Worm (Caenorhabditis elegans) whole organism, L1 larva: Measurements from ENCODE around the gene F09B9.4.
A peak's percentile ranks its signal among the peaks of the same experiment; 100 is the strongest.

Experiments used
- C16A3.4 ChIP-seq: fragments of 150-350 bp; optimal IDR thresholded peaks from 2 replicates; lab custom pipeline; 2014; ENCODE audit warnings: missing biosample characterization, missing genetic modification characterization
- C34B4.2 ChIP-seq: sonication (generic microtip); optimal IDR thresholded peaks from 2 replicates; lab custom pipeline; 2017; ENCODE audit warnings: mild to moderate bottlenecking, missing genetic modification characterization, missing compliant biosample characterization
- aha-1 ChIP-seq: fragments of 150-350 bp; optimal IDR thresholded peaks from 2 replicates; lab custom pipeline; 2014; ENCODE audit warnings: missing biosample characterization, missing genetic modification characterization
- ama-1 ChIP-seq: fragments of 150-350 bp; optimal IDR thresholded peaks from 2 replicates; lab custom pipeline; 2014
- blmp-1 ChIP-seq: fragments of 150-350 bp; optimal IDR thresholded peaks from 2 replicates; lab custom pipeline; 2014; ENCODE audit warnings: missing biosample characterization, missing genetic modification characterization
- ceh-63 ChIP-seq: fragments of 200-800 bp; sonication (Bioruptor generic); optimal IDR thresholded peaks from 2 replicates; lab custom pipeline; 2018; ENCODE audit warnings: mild to moderate bottlenecking, missing genetic modification characterization, missing compliant biosample characterization
- ceh-8 ChIP-seq: fragments of 200-800 bp; sonication (Bioruptor generic); optimal IDR thresholded peaks from 2 replicates; lab custom pipeline; 2018; ENCODE audit warnings: mild to moderate bottlenecking, missing genetic modification characterization, moderate library complexity, missing compliant biosample characterization
- ceh-82 ChIP-seq, 3 experiments: fragments of 150-350 bp in 1 of 3; sonication (generic microtip) in 2 of 3; optimal IDR thresholded peaks; 2 replicates each; lab custom pipeline; 2014 to 2017; ENCODE audit warnings: missing biosample characterization in 3 of 3, missing genetic modification characterization in 3 of 3
- ceh-90 ChIP-seq: sonication (generic microtip); optimal IDR thresholded peaks from 2 replicates; lab custom pipeline; 2016; ENCODE audit warnings: missing genetic modification characterization, missing compliant biosample characterization
- ces-1 ChIP-seq: fragments of 150-350 bp; optimal IDR thresholded peaks from 2 replicates; lab custom pipeline; 2014; ENCODE audit warnings: missing biosample characterization, missing genetic modification reagents, missing genetic modification characterization
- dpl-1 ChIP-seq, 3 experiments: fragments of 150-350 bp in 2 of 3; sonication (generic microtip) in 1 of 3; optimal IDR thresholded peaks; 2 replicates each; lab custom pipeline; 2014 to 2017; ENCODE audit warnings: missing biosample characterization in 3 of 3, missing genetic modification characterization in 3 of 3, missing genetic modification reagents in 3 of 3
- dsc-1 ChIP-seq: sonication (generic microtip); optimal IDR thresholded peaks from 2 replicates; lab custom pipeline; 2016; ENCODE audit warnings: mild to moderate bottlenecking, missing genetic modification characterization, missing compliant biosample characterization
- efl-1 ChIP-seq, 4 experiments: fragments of 150-350 bp; optimal IDR thresholded peaks in 3 of 4; peaks in 1 of 4; 1 replicate in 1 of 4; 2 replicates in 3 of 4; lab custom pipeline; 2014; ENCODE audit warnings: missing biosample characterization in 2 of 4, missing genetic modification characterization in 2 of 4, missing genetic modification reagents in 2 of 4
- efl-3 ChIP-seq: fragments of 200-800 bp; sonication (Bioruptor generic); optimal IDR thresholded peaks from 2 replicates; lab custom pipeline; 2018; ENCODE audit warnings: mild to moderate bottlenecking, missing genetic modification characterization, missing compliant biosample characterization
- egl-13 ChIP-seq: sonication (generic microtip); optimal IDR thresholded peaks from 2 replicates; lab custom pipeline; 2016; ENCODE audit warnings: missing genotype, missing genetic modification reagents, missing genetic modification characterization, missing compliant biosample characterization
- egl-27 ChIP-seq, 2 experiments: fragments of 150-350 bp in 1 of 2; sonication (generic microtip); optimal IDR thresholded peaks; 3 replicates each; lab custom pipeline; 2017 to 2018; ENCODE audit warnings: missing biosample characterization in 2 of 2, missing genetic modification characterization in 2 of 2, missing genetic modification reagents in 2 of 2
- elt-3 ChIP-seq, 6 experiments: fragments of 150-350 bp in 1 of 6; sonication (generic microtip); optimal IDR thresholded peaks; 2 replicates each; lab custom pipeline; 2017 to 2018; ENCODE audit warnings: missing biosample characterization in 6 of 6, missing genetic modification characterization in 6 of 6, inconsistent platforms in 1 of 6
- fkh-10 ChIP-seq: sonication (generic microtip); optimal IDR thresholded peaks from 2 replicates; lab custom pipeline; 2017; ENCODE audit warnings: missing biosample characterization, missing genetic modification reagents, missing genetic modification characterization
- fkh-8 ChIP-seq: sonication (generic microtip); optimal IDR thresholded peaks from 2 replicates; lab custom pipeline; 2016; ENCODE audit warnings: mild to moderate bottlenecking, missing genetic modification characterization, missing compliant biosample characterization
- grh-1 ChIP-seq: fragments of 200-800 bp; sonication (Bioruptor generic); IDR thresholded peaks from 2 replicates; pipeline ENCODE4 v1.3.6; 2022; ENCODE audit warnings: missing genetic modification reagents, missing genetic modification characterization, missing compliant biosample characterization
- hlh-4 ChIP-seq: sonication (generic microtip); optimal IDR thresholded peaks from 2 replicates; lab custom pipeline; 2016; ENCODE audit warnings: mild to moderate bottlenecking, missing genetic modification characterization, missing compliant biosample characterization
- isw-1 ChIP-seq: fragments of 200-800 bp; sonication (Bioruptor generic); IDR thresholded peaks from 2 replicates; pipeline ENCODE4 v1.3.6; 2022; ENCODE audit warnings: missing genetic modification characterization, missing compliant biosample characterization
- lin-14 ChIP-seq: fragments of 200-800 bp; sonication (Bioruptor generic); optimal IDR thresholded peaks from 2 replicates; lab custom pipeline; 2018; ENCODE audit warnings: mild to moderate bottlenecking, missing genetic modification characterization, moderate library complexity, missing compliant biosample characterization
- lin-35 ChIP-seq, 2 experiments: fragments of 150-350 bp; optimal IDR thresholded peaks; 2 replicates each; lab custom pipeline; 2014; ENCODE audit warnings: missing biosample characterization in 2 of 2, missing genetic modification characterization in 2 of 2, missing genetic modification reagents in 2 of 2
- lin-39 ChIP-seq: fragments of 150-350 bp; optimal IDR thresholded peaks from 2 replicates; lab custom pipeline; 2014; ENCODE audit warnings: missing biosample characterization, missing genetic modification reagents, missing genetic modification characterization
- lsy-2 ChIP-seq, 2 experiments: fragments of 150-350 bp; optimal IDR thresholded peaks; 2 replicates each; lab custom pipeline; 2014; ENCODE audit warnings: missing biosample characterization in 2 of 2, missing genetic modification characterization in 2 of 2
- mdl-1 ChIP-seq, 2 experiments: fragments of 150-350 bp; optimal IDR thresholded peaks; 2 replicates each; lab custom pipeline; 2014 to 2017; ENCODE audit warnings: missing biosample characterization in 2 of 2, missing genetic modification characterization in 2 of 2, inconsistent platforms in 1 of 2
- mef-2 ChIP-seq: fragments of 150-350 bp; optimal IDR thresholded peaks from 2 replicates; lab custom pipeline; 2014; ENCODE audit warnings: missing biosample characterization, missing genetic modification characterization
- mep-1 ChIP-seq: fragments of 150-350 bp; optimal IDR thresholded peaks from 2 replicates; lab custom pipeline; 2014; ENCODE audit warnings: missing biosample characterization, missing genetic modification characterization
- nhr-11 ChIP-seq: fragments of 150-350 bp; optimal IDR thresholded peaks from 2 replicates; lab custom pipeline; 2014; ENCODE audit warnings: missing biosample characterization, missing genetic modification characterization
- nhr-19 ChIP-seq: fragments of 200-800 bp; sonication (Bioruptor generic); conservative IDR thresholded peaks from 2 replicates; pipeline ENCODE4 v1.3.6; 2022; ENCODE audit warnings: missing genetic modification characterization, missing compliant biosample characterization
- nhr-20 ChIP-seq: sonication (generic microtip); optimal IDR thresholded peaks from 2 replicates; lab custom pipeline; 2016; ENCODE audit warnings: mild to moderate bottlenecking, missing genetic modification characterization, missing compliant biosample characterization
- nhr-47 ChIP-seq: sonication (generic microtip); optimal IDR thresholded peaks from 2 replicates; lab custom pipeline; 2016; ENCODE audit warnings: mild to moderate bottlenecking, missing genetic modification characterization, moderate library complexity, missing compliant biosample characterization
- nhr-71 ChIP-seq: sonication (generic microtip); optimal IDR thresholded peaks from 2 replicates; lab custom pipeline; 2016; ENCODE audit warnings: mild to moderate bottlenecking, missing genetic modification characterization, moderate library complexity, missing compliant biosample characterization
- nhr-77 ChIP-seq: fragments of 150-350 bp; optimal IDR thresholded peaks from 2 replicates; lab custom pipeline; 2014; ENCODE audit warnings: missing biosample characterization, missing genetic modification characterization
- nhr-85 ChIP-seq: sonication (generic microtip); peaks from one replicate; lab custom pipeline; 2016; ENCODE audit warnings: missing genetic modification characterization, inconsistent platforms, missing compliant biosample characterization
- rnt-1 ChIP-seq: sonication (generic microtip); optimal IDR thresholded peaks from 2 replicates; lab custom pipeline; 2016; ENCODE audit warnings: mild to moderate bottlenecking, missing genetic modification characterization, moderate library complexity, missing compliant biosample characterization
- sup-37 ChIP-seq: fragments of 200-800 bp; sonication (Bioruptor generic); optimal IDR thresholded peaks from 2 replicates; lab custom pipeline; 2018; ENCODE audit warnings: mild to moderate bottlenecking, missing genetic modification characterization, missing compliant biosample characterization
- swsn-7 ChIP-seq: sonication (generic microtip); optimal IDR thresholded peaks from 2 replicates; lab custom pipeline; 2016; ENCODE audit warnings: missing genetic modification characterization, missing compliant biosample characterization
- tbx-2 ChIP-seq: sonication (generic microtip); optimal IDR thresholded peaks from 2 replicates; lab custom pipeline; 2016; ENCODE audit warnings: missing genetic modification characterization, missing compliant biosample characterization
- unc-62 ChIP-seq: fragments of 150-350 bp; optimal IDR thresholded peaks from 2 replicates; lab custom pipeline; 2014; ENCODE audit warnings: missing biosample characterization, missing genetic modification reagents, missing genetic modification characterization
- vab-15 ChIP-seq: sonication (generic microtip); optimal IDR thresholded peaks from 2 replicates; lab custom pipeline; 2017; ENCODE audit warnings: missing genotype, mild to moderate bottlenecking, missing genetic modification characterization, missing compliant biosample characterization
- xbp-1 ChIP-seq: sonication (generic microtip); optimal IDR thresholded peaks from 2 replicates; lab custom pipeline; 2016; ENCODE audit warnings: missing genetic modification characterization, missing compliant biosample characterization
- zip-4 ChIP-seq: fragments of 200-800 bp; sonication (Bioruptor generic); optimal IDR thresholded peaks from 2 replicates; lab custom pipeline; 2018; ENCODE audit warnings: mild to moderate bottlenecking, missing genetic modification characterization, moderate library complexity, missing compliant biosample characterization

F09B9.4 gene

ce11 chrX:10154317-10154942 lies 6.0 kb upstream of the F09B9.4 start, which contains the start of gene F09B9.5:
Gene F09B9.5, plus strand, starts transcription at chrX:10154817.
- TF ChIP-seq ces-1 (GFP tag; lab: Kevin White, UChicago) (peak; percentile 59), efl-1 (optimal IDR thresholded peaks at IDR 0.05; lab: Kevin White, UChicago) (no peak), efl-1 (GFP tag; optimal IDR thresholded peaks at IDR 0.05 in 1 of 2; lab: Kevin White, UChicago) (peak in 1 of 2 experiments; percentile 43), ceh-82 (tag; optimal IDR thresholded peaks at IDR 0.05; lab: Kevin White, UChicago) (peak in 2 of 3 experiments; percentile 13 to 32), lin-14 (GFP tag; lab: Kevin White, UChicago) (peak; percentile 66), isw-1 (GFP tag; lab: Robert Waterston, UW) (peak; percentile 12; the same call in 1 of the 2 replicates), fkh-8 (tag; lab: Kevin White, UChicago) (no peak)

- TF ChIP-seq dpl-1 (GFP tag; optimal IDR thresholded peaks at IDR 0.05; lab: Kevin White, UChicago) (no peak), lin-14 (GFP tag; lab: Kevin White, UChicago) (peak; percentile 50), fkh-10 (GFP tag; lab: Kevin White, UChicago) (peak; percentile 37), egl-13 (tag; lab: Kevin White, UChicago) (no peak), lin-39 (tag; lab: Kevin White, UChicago) (no peak), aha-1 (tag; lab: Kevin White, UChicago) (no peak), lin-35 (GFP tag; optimal IDR thresholded peaks at IDR 0.05; lab: Kevin White, UChicago) (no peak), ama-1 (no peak), ceh-8 (GFP tag; lab: Kevin White, UChicago) (no peak), isw-1 (GFP tag; lab: Robert Waterston, UW) (no peak)
These were observed 5.3 kb upstream of the F09B9.4 start for ce11 chrX:10155127-10155526.

- TF ChIP-seq mep-1 (tag; lab: Kevin White, UChicago) (peak; percentile 80), unc-62 (GFP tag; lab: Kevin White, UChicago) (no peak), lsy-2 (tag; optimal IDR thresholded peaks at IDR 0.05; lab: Kevin White, UChicago) (peak; percentile 48 to 69), aha-1 (tag; lab: Kevin White, UChicago) (no peak), mef-2 (tag; lab: Kevin White, UChicago) (peak; percentile 7), nhr-85 (tag; lab: Kevin White, UChicago) (peak; percentile 83), nhr-77 (tag; lab: Kevin White, UChicago) (peak; percentile 28), lin-35 (GFP tag; optimal IDR thresholded peaks at IDR 0.05; lab: Kevin White, UChicago) (peak; percentile 37 to 69), elt-3 (tag; optimal IDR thresholded peaks at IDR 0.05; lab: Kevin White, UChicago) (peak in 2 of 6 experiments; percentile 31 to 60), blmp-1 (tag; lab: Kevin White, UChicago) (peak; percentile 55), nhr-19 (GFP tag; lab: Robert Waterston, UW) (peak; percentile 68), nhr-11 (no peak), ceh-63 (GFP tag; lab: Kevin White, UChicago) (no peak), nhr-20 (tag; lab: Kevin White, UChicago) (peak; percentile 75), egl-27 (tag; optimal IDR thresholded peaks at IDR 0.05; lab: Kevin White, UChicago) (peak in 1 of 2 experiments; percentile 42), ceh-82 (tag; optimal IDR thresholded peaks at IDR 0.05; lab: Kevin White, UChicago) (peak in 2 of 3 experiments; percentile 33 to 66), hlh-4 (tag; lab: Kevin White, UChicago) (no peak), sup-37 (no peak), fkh-8 (tag; lab: Kevin White, UChicago) (peak; percentile 28), efl-1 (optimal IDR thresholded peaks at IDR 0.05; lab: Kevin White, UChicago) (peak; percentile 22 to 57), efl-1 (GFP tag; optimal IDR thresholded peaks at IDR 0.05 in 1 of 2; lab: Kevin White, UChicago) (peak in 1 of 2 experiments; percentile 48), rnt-1 (tag; lab: Kevin White, UChicago) (peak; percentile 82), C34B4.2 (tag; lab: Kevin White, UChicago) (no peak), efl-3 (GFP tag; lab: Kevin White, UChicago) (no peak), zip-4 (no peak), lin-14 (GFP tag; lab: Kevin White, UChicago) (peak; percentile 91), dpl-1 (GFP tag; optimal IDR thresholded peaks at IDR 0.05; lab: Kevin White, UChicago) (peak in 2 of 3 experiments; percentile 22 to 25), nhr-71 (tag; lab: Kevin White, UChicago) (peak; percentile 78), C16A3.4 (tag; lab: Kevin White, UChicago) (peak; percentile 59), nhr-47 (tag; lab: Kevin White, UChicago) (peak; percentile 52), grh-1 (GFP tag; lab: Robert Waterston, UW) (peak; percentile 48; the same call in 1 of the 2 replicates), vab-15 (tag; lab: Kevin White, UChicago) (peak; percentile 37), dsc-1 (peak; percentile 40), swsn-7 (tag; lab: Kevin White, UChicago) (peak; percentile 57), ceh-90 (tag; lab: Kevin White, UChicago) (no peak), tbx-2 (tag; lab: Kevin White, UChicago) (peak; percentile 66), mdl-1 (tag; optimal IDR thresholded peaks at IDR 0.05; lab: Kevin White, UChicago) (peak in 1 of 2 experiments; percentile 76), xbp-1 (tag; lab: Kevin White, UChicago) (peak; percentile 100)
These were observed 1.7 kb upstream of the F09B9.4 start, which contains the start of gene erd-2.1 for ce11 chrX:10158716-10159115. Gene erd-2.1, minus strand, starts transcription at chrX:10158829.
